Worm (Caenorhabditis elegans): Measurements from ENCODE around the gene glb-12.

Gene glb-12

DNA sequence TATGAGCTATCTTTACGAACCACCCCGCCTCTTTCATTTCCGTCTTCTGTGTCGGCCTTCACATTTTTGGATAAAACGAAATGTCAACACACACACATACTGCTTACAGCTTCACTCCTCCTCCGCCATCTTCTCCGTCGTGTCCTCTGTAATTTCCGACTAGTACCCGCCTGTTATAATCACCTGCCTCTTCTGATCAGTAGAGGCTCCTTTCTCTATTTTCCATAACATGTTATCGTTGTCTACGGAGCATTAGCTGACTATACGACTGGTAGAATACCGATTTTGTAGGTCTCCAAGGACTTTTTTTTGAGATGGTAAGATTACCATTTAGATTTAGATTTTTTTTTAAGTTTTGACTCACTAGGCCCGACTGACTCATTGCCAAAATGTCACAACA is 46.5 kb downstream of the glb-12 start:
- TF ChIP-seq unc-55 (GFP tag; optimal IDR thresholded peaks at IDR 0.05): no peak
- TF ChIP-seq sma-9 (GFP tag; optimal IDR thresholded peaks at IDR 0.05): no peak
- TF ChIP-seq sma-9 (tag; optimal IDR thresholded peaks at IDR 0.05): no peak
- TF ChIP-seq alr-1 (tag; optimal IDR thresholded peaks at IDR 0.05): no peak
- TF ChIP-seq nhr-237 (tag; optimal IDR thresholded peaks at IDR 0.05): no peak
- no peak for TF ChIP-seq dmd-4 (tag; optimal IDR thresholded peaks at IDR 0.05)
- no peak for TF ChIP-seq nhr-6 (tag; optimal IDR thresholded peaks at IDR 0.05)
- TF ChIP-seq egl-27 (tag; optimal IDR thresholded peaks at IDR 0.05): no peak
- no peak for TF ChIP-seq sem-4 (tag; optimal IDR thresholded peaks at IDR 0.05)
- TF ChIP-seq aly-2 (tag; optimal IDR thresholded peaks at IDR 0.05): no peak
- no peak for TF ChIP-seq nhr-11 (tag; optimal IDR thresholded peaks at IDR 0.05)
- no peak for TF ChIP-seq crh-2 (tag; optimal IDR thresholded peaks at IDR 0.05)
- TF ChIP-seq ztf-11 (tag; optimal IDR thresholded peaks at IDR 0.05): no peak
- no peak for TF ChIP-seq ztf-1 (GFP tag; conservative IDR thresholded peaks at IDR 0.05)
- no peak for TF ChIP-seq nhr-23 (tag; optimal IDR thresholded peaks at IDR 0.05)
- TF ChIP-seq elt-3 (tag; optimal IDR thresholded peaks at IDR 0.05): no peak
- TF ChIP-seq lsy-2 (tag; optimal IDR thresholded peaks at IDR 0.05): no peak

DNA sequence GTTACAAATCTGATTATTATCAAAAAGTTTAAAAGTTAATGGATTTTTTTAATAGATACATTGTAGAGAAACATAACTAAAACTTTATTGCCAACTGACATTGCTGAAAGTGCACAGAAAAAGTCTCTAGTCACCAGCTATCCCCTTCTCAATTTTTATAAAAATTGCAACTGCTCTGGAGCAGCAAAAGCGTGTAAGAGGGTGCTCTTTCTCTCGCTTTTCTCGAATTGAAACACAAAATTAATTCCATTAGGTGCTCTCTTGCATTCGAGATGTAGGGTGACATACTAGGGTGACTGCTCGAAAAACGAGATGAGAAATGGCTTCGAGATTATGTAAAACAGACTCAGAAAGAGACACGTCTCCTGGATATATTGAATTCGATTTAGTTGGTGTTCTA is 50.8 kb downstream of the glb-12 start:
- TF ChIP-seq sma-3 (GFP tag; optimal IDR thresholded peaks at IDR 0.05) (no peak), zag-1 (tag; optimal IDR thresholded peaks at IDR 0.05) (no peak), nhr-21 (tag; optimal IDR thresholded peaks at IDR 0.05) (no peak), ama-1 (optimal IDR thresholded peaks at IDR 0.05) (no peak), nhr-12 (tag; optimal IDR thresholded peaks at IDR 0.05) (no peak), aly-2 (tag; optimal IDR thresholded peaks at IDR 0.05) (no peak), nhr-6 (tag; optimal IDR thresholded peaks at IDR 0.05) (no peak), nhr-10 (tag; optimal IDR thresholded peaks at IDR 0.05) (no peak), nhr-23 (tag; optimal IDR thresholded peaks at IDR 0.05) (no peak), skn-1 (tag; optimal IDR thresholded peaks at IDR 0.05) (no peak), unc-62 (GFP tag; optimal IDR thresholded peaks at IDR 0.05) (no peak), mab-5 (tag; optimal IDR thresholded peaks at IDR 0.05) (no peak), gmeb-1 (tag; optimal IDR thresholded peaks at IDR 0.05) (no peak), elt-1 (tag; optimal IDR thresholded peaks at IDR 0.05) (no peak), unc-55 (GFP tag; optimal IDR thresholded peaks at IDR 0.05) (no peak), ceh-16 (tag; optimal IDR thresholded peaks at IDR 0.05) (no peak)

DNA sequence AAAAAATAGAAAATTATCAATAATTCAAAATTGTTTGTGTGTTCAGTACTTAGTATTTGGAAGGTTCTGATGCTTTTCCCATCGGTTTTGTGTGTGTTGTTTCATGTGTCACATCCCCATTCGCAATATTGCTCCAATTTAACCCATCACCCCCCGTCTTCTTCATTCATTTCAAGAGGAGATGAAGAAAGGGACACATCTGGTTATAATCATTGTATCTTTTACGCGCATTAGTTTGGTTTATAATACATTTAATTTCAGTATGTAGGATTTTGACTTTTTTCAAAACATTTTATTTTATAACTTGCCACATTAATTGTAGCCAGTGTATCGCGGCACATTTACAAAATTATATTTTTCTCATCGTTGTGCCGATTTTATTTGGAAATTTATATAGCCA is 51.3 kb downstream of the glb-12 start:
- TF ChIP-seq fos-1 (tag; optimal IDR thresholded peaks at IDR 0.05): no peak
- TF ChIP-seq sma-9 (GFP tag; optimal IDR thresholded peaks at IDR 0.05): no peak
- TF ChIP-seq sma-9 (tag; optimal IDR thresholded peaks at IDR 0.05): no peak
- no peak for TF ChIP-seq blmp-1 (tag; optimal IDR thresholded peaks at IDR 0.05; ENCODE audit: insufficient read depth)
- TF ChIP-seq nhr-12 (tag; optimal IDR thresholded peaks at IDR 0.05): no peak
- no peak for TF ChIP-seq alr-1 (tag; optimal IDR thresholded peaks at IDR 0.05)
